Fruit fly (Drosophila melanogaster) whole organism, embryonic: Measurements from ENCODE around the gene CG7789.

Source experiments
- ATbp ChIP-seq: fragments of 200-800 bp; sonication (Bioruptor generic); optimal IDR thresholded peaks from 2 replicates; lab custom pipeline; 2017; ENCODE audit warnings: missing biosample characterization, mild to moderate bottlenecking, missing genetic modification characterization, missing genetic modification reagents
- CG10274 ChIP-seq: fragments of 200-800 bp; sonication (Bioruptor generic); optimal IDR thresholded peaks from 3 replicates; lab custom pipeline; 2017; ENCODE audit warnings: missing biosample characterization, mild to moderate bottlenecking, missing genetic modification characterization
- CG10654 ChIP-seq: fragments of 200-800 bp; sonication (Bioruptor generic); optimal IDR thresholded peaks from 2 replicates; lab custom pipeline; 2016; ENCODE audit warnings: missing biosample characterization, missing genetic modification characterization
- CG12236 ChIP-seq: fragments of 200-800 bp; sonication (Bioruptor generic); optimal IDR thresholded peaks from 2 replicates; lab custom pipeline; 2016; ENCODE audit warnings: missing biosample characterization, missing genetic modification characterization
- CG13624 ChIP-seq: fragments of 200-800 bp; sonication (Bioruptor generic); optimal IDR thresholded peaks from 2 replicates; lab custom pipeline; 2016; ENCODE audit warnings: missing biosample characterization, missing genetic modification characterization
- CG15269 ChIP-seq: fragments of 200-800 bp; sonication (Bioruptor generic); optimal IDR thresholded peaks from 2 replicates; lab custom pipeline; 2018; ENCODE audit warnings: missing biosample characterization, mild to moderate bottlenecking, missing genetic modification characterization, moderate library complexity
- CG15601 ChIP-seq: fragments of 200-800 bp; sonication (Bioruptor generic); optimal IDR thresholded peaks from 3 replicates; lab custom pipeline; 2019; ENCODE audit warnings: missing biosample characterization, mild to moderate bottlenecking, missing genetic modification characterization, moderate library complexity
- CG17328 ChIP-seq: fragments of 200-800 bp; sonication (Bioruptor generic); IDR thresholded peaks from 2 replicates; pipeline ENCODE4 v1.3.6; 2022; ENCODE audit warnings: missing biosample characterization, missing genetic modification characterization
- CG17361 ChIP-seq: fragments of 200-800 bp; sonication (Bioruptor generic); IDR thresholded peaks from 3 replicates; pipeline ENCODE4 v1.3.6; 2022; ENCODE audit warnings: missing biosample characterization, missing genetic modification characterization
- CG30020 ChIP-seq: fragments of 200-800 bp; optimal IDR thresholded peaks from 2 replicates; lab custom pipeline; 2019; ENCODE audit warnings: missing biosample characterization, mild to moderate bottlenecking, missing genetic modification characterization, moderate library complexity
- CG33213 ChIP-seq: fragments of 200-800 bp; sonication (Bioruptor generic); optimal IDR thresholded peaks from 3 replicates; lab custom pipeline; 2016; ENCODE audit warnings: missing biosample characterization, missing genetic modification characterization
- CG3407 ChIP-seq: fragments of 200-800 bp; sonication (Bioruptor generic); optimal IDR thresholded peaks from 2 replicates; lab custom pipeline; 2018; ENCODE audit warnings: missing biosample characterization, mild to moderate bottlenecking, missing genetic modification characterization
- CG34376 ChIP-seq: fragments of 200-800 bp; sonication (Bioruptor generic); optimal IDR thresholded peaks from 2 replicates; lab custom pipeline; 2018; ENCODE audit warnings: missing biosample characterization, mild to moderate bottlenecking, missing genetic modification characterization
- CG4820 ChIP-seq: fragments of 200-800 bp; sonication (Bioruptor generic); optimal IDR thresholded peaks from 3 replicates; lab custom pipeline; 2016; ENCODE audit warnings: missing biosample characterization, missing genetic modification characterization
- CG6791 ChIP-seq: fragments of 200-800 bp; sonication (Bioruptor generic); IDR thresholded peaks from 3 replicates; pipeline ENCODE4 v1.3.6; 2022; ENCODE audit warnings: missing biosample characterization, missing genetic modification characterization; ENCODE audit not compliant: partially characterized antibody
- CG8290 ChIP-seq, 3 experiments: fragments of 200-800 bp; sonication (Bioruptor generic); optimal IDR thresholded peaks; 2 replicates each; lab custom pipeline; 2016 to 2019; ENCODE audit warnings: missing biosample characterization in 3 of 3, missing genetic modification characterization in 3 of 3, mild to moderate bottlenecking in 2 of 3, moderate library complexity in 1 of 3
- CG8359 ChIP-seq: fragments of 200-800 bp; sonication (Bioruptor generic); optimal IDR thresholded peaks from 2 replicates; lab custom pipeline; 2017; ENCODE audit warnings: missing biosample characterization, mild to moderate bottlenecking, missing genetic modification characterization, borderline replicate concordance
- CG9817 ChIP-seq: fragments of 200-800 bp; sonication (Bioruptor generic); optimal IDR thresholded peaks from 2 replicates; lab custom pipeline; 2018; ENCODE audit warnings: missing biosample characterization, mild to moderate bottlenecking, missing genetic modification characterization, moderate library complexity
- CHES-1-like ChIP-seq: fragments of 200-800 bp; sonication (Bioruptor generic); optimal IDR thresholded peaks from 2 replicates; lab custom pipeline; 2016; ENCODE audit warnings: missing biosample characterization, missing genetic modification characterization
- Deaf1 ChIP-seq: fragments of 200-800 bp; optimal IDR thresholded peaks from 3 replicates; lab custom pipeline; 2019; ENCODE audit warnings: missing biosample characterization, mild to moderate bottlenecking, missing genetic modification characterization, moderate library complexity
- Doc3 ChIP-seq: fragments of 200-800 bp; sonication (Bioruptor generic); IDR thresholded peaks from 3 replicates; pipeline ENCODE4 v1.3.6; 2022; ENCODE audit warnings: missing biosample characterization, missing genetic modification characterization; ENCODE audit not compliant: partially characterized antibody
- Dref ChIP-seq: fragments of 200-800 bp; sonication (Bioruptor generic); IDR thresholded peaks from 2 replicates; pipeline ENCODE4 v1.3.6; 2022; ENCODE audit warnings: missing biosample characterization, missing genetic modification characterization
- Ets65A ChIP-seq: fragments of 200-800 bp; sonication (Bioruptor generic); peaks from one replicate; lab custom pipeline; 2016; ENCODE audit warnings: missing biosample characterization, missing genetic modification characterization
- Hsf ChIP-seq: fragments of 200-800 bp; sonication (Bioruptor generic); optimal IDR thresholded peaks from 3 replicates; lab custom pipeline; 2016; ENCODE audit warnings: missing biosample characterization, missing genetic modification characterization
- Lim3 ChIP-seq: fragments of 200-800 bp; sonication (Bioruptor generic); IDR thresholded peaks from 2 replicates; pipeline ENCODE4 v1.3.6; 2022; ENCODE audit warnings: missing biosample characterization, missing genetic modification characterization
- NFAT ChIP-seq: fragments of 200-800 bp; sonication (Bioruptor generic); IDR thresholded peaks from 2 replicates; pipeline ENCODE4 v1.3.6; 2022; ENCODE audit warnings: missing biosample characterization, missing genetic modification characterization
- Rfx ChIP-seq: fragments of 200-800 bp; sonication (Bioruptor generic); IDR thresholded peaks from 2 replicates; pipeline ENCODE4 v1.3.6; 2022; ENCODE audit warnings: missing biosample characterization, missing genetic modification characterization
- Trl ChIP-seq, 3 experiments: fragments of >200 bp in 2 of 3; fragments of 200-800 bp in 1 of 3; sonication (Bioruptor generic) in 1 of 3; optimal IDR thresholded peaks; 2 replicates in 1 of 3; 3 replicates in 2 of 3; lab custom pipeline; 2016 to 2017; ENCODE audit warnings: missing biosample characterization in 1 of 3, missing genetic modification characterization in 1 of 3
- ap ChIP-seq: fragments of 200-800 bp; sonication (Bioruptor generic); IDR thresholded peaks from 2 replicates; pipeline ENCODE4 v1.3.6; 2022; ENCODE audit warnings: missing biosample characterization, missing genetic modification characterization
- bab2 ChIP-seq: fragments of 200-800 bp; sonication (Bioruptor generic); optimal IDR thresholded peaks from 2 replicates; lab custom pipeline; 2016; ENCODE audit warnings: missing biosample characterization, missing genetic modification characterization
- chif ChIP-seq, 2 experiments: fragments of 200-800 bp; sonication (Bioruptor generic); optimal IDR thresholded peaks; 3 replicates each; lab custom pipeline; 2016; ENCODE audit warnings: missing biosample characterization in 2 of 2, missing genetic modification characterization in 2 of 2
- ci ChIP-seq: fragments of 200-800 bp; sonication (Bioruptor generic); IDR thresholded peaks from 3 replicates; pipeline ENCODE4 v1.3.6; 2022; ENCODE audit warnings: missing biosample characterization, missing genetic modification characterization
- corto ChIP-seq: fragments of 200-800 bp; sonication (Bioruptor generic); optimal IDR thresholded peaks from 2 replicates; lab custom pipeline; 2016; ENCODE audit warnings: missing biosample characterization, mild to moderate bottlenecking, missing genetic modification characterization, moderate library complexity
- crc ChIP-seq: fragments of 200-800 bp; sonication (Bioruptor generic); optimal IDR thresholded peaks from 2 replicates; lab custom pipeline; 2016; ENCODE audit warnings: missing biosample characterization, missing genetic modification characterization
- dan ChIP-seq: fragments of 200-800 bp; sonication (Bioruptor generic); IDR thresholded peaks from 2 replicates; pipeline ENCODE4 v1.3.6; 2022; ENCODE audit warnings: missing biosample characterization, missing genetic modification characterization
- dati ChIP-seq: fragments of 200-800 bp; sonication (Bioruptor generic); IDR thresholded peaks from 2 replicates; pipeline ENCODE4 v1.3.6; 2022; ENCODE audit warnings: missing biosample characterization, missing genetic modification characterization
- esg ChIP-seq: fragments of 200-800 bp; sonication (Bioruptor generic); conservative IDR thresholded peaks from 2 replicates; pipeline ENCODE4 v1.3.6; 2022; ENCODE audit warnings: missing biosample characterization, missing genetic modification characterization
- ewg ChIP-seq: fragments of 200-800 bp; sonication (Bioruptor generic); optimal IDR thresholded peaks from 3 replicates; lab custom pipeline; 2017; ENCODE audit warnings: mild to moderate bottlenecking, missing biosample characterization, missing genetic modification reagents, missing genetic modification characterization
- gem ChIP-seq: fragments of 200-800 bp; sonication (Bioruptor generic); optimal IDR thresholded peaks from 2 replicates; lab custom pipeline; 2019; ENCODE audit warnings: missing biosample characterization, mild to moderate bottlenecking, missing genetic modification characterization, moderate library complexity
- hbn ChIP-seq: fragments of 200-800 bp; sonication (Bioruptor generic); IDR thresholded peaks from 2 replicates; pipeline ENCODE4 v1.3.6; 2022; ENCODE audit warnings: missing biosample characterization, missing genetic modification characterization; ENCODE audit not compliant: partially characterized antibody
- jigr1 ChIP-seq: fragments of 200-800 bp; sonication (Bioruptor generic); IDR thresholded peaks from 3 replicates; pipeline ENCODE4 v1.3.6; 2022; ENCODE audit warnings: missing biosample characterization, missing genetic modification characterization
- luna ChIP-seq: fragments of 200-800 bp; sonication (Bioruptor generic); optimal IDR thresholded peaks from 2 replicates; lab custom pipeline; 2016; ENCODE audit warnings: missing biosample characterization, missing genetic modification characterization
- mirr ChIP-seq: fragments of 200-800 bp; sonication (Bioruptor generic); optimal IDR thresholded peaks from 3 replicates; lab custom pipeline; 2018; ENCODE audit warnings: missing biosample characterization, mild to moderate bottlenecking, missing genetic modification characterization
- schlank ChIP-seq: fragments of 200-800 bp; sonication (Bioruptor generic); optimal IDR thresholded peaks from 2 replicates; lab custom pipeline; 2018; ENCODE audit warnings: missing biosample characterization, mild to moderate bottlenecking, missing genetic modification characterization
- scrt ChIP-seq: fragments of 200-800 bp; sonication (Bioruptor generic); optimal IDR thresholded peaks from 2 replicates; lab custom pipeline; 2018; ENCODE audit warnings: missing biosample characterization, mild to moderate bottlenecking, missing genetic modification characterization, moderate library complexity
- slbo ChIP-seq: fragments of 200-800 bp; sonication (Bioruptor generic); IDR thresholded peaks from 2 replicates; pipeline ENCODE4 v1.3.6; 2022; ENCODE audit warnings: missing biosample characterization, missing genetic modification characterization
- so ChIP-seq: fragments of 200-800 bp; sonication (Bioruptor generic); IDR thresholded peaks from 3 replicates; pipeline ENCODE4 v1.3.6; 2022; ENCODE audit warnings: missing biosample characterization, missing genetic modification characterization
- unpg ChIP-seq: fragments of 200-800 bp; sonication (Bioruptor generic); optimal IDR thresholded peaks from 3 replicates; lab custom pipeline; 2018; ENCODE audit warnings: missing biosample characterization, mild to moderate bottlenecking, missing genetic modification characterization, moderate library complexity
- zen2 ChIP-seq: fragments of 200-800 bp; sonication (Bioruptor generic); IDR thresholded peaks from 3 replicates; pipeline ENCODE4 v1.3.6; 2022; ENCODE audit warnings: missing biosample characterization, missing genetic modification characterization; ENCODE audit not compliant: partially characterized antibody

CG7789 gene

DNA sequence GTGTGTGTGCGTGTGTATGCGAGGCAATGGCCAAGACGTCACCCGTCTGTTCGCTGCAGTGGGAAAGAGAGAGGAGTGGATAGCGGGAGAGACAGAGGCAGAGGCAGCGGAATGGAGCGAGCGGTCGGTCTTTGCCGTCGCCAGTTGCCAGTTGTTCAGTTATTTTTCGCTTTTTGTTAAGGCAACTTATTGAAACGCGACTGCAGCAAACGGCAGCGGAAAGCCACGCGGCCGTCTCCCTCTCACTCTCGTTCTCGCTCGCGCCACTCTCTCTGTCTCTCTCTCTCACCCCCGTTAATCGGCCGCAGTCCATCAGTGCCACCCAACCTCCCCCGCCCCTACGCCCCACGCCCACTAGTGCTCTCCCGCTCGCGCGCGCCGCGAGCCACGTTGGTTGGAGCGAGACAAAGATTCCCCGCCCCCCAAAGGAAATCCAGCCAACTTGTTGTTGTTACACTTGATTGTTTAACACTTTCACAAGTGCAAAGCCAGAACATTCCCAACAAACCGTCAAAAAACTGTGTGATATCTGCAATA, 30.1 kb upstream of the CG7789 start (continued):
- TF ChIP-seq CG6791 (GFP tag; lab: Robert Waterston, UW) (no peak; the same call in 2 of the 3 replicates), CG13624 (peak; percentile 21), unpg (GFP tag; lab: Kevin White, UChicago) (no peak), Trl (optimal IDR thresholded peaks at IDR 0.05; lab: Kevin White, UChicago) (peak; percentile 86 to 92), Trl (GFP tag; optimal IDR thresholded peaks at IDR 0.05; lab: Kevin White, UChicago) (peak; percentile 34), dan (GFP tag; lab: Robert Waterston, UW) (no peak), ci (GFP tag; lab: Robert Waterston, UW) (peak; percentile 80; the same call in 2 of the 3 replicates), CG8359 (no peak), CG15601 (peak; percentile 16), Dref (GFP tag; lab: Robert Waterston, UW) (no peak), CHES-1-like (GFP tag; lab: Kevin White, UChicago) (no peak), hbn (GFP tag; lab: Robert Waterston, UW) (peak; percentile 51), bab2 (no peak), chif (GFP tag; optimal IDR thresholded peaks at IDR 0.05; lab: Kevin White, UChicago) (no peak), zen2 (GFP tag; lab: Robert Waterston, UW) (peak; percentile 60; the same call in 2 of the 3 replicates), Hsf (GFP tag; lab: Kevin White, UChicago) (no peak), CG3407 (GFP tag; lab: Kevin White, UChicago) (no peak), so (GFP tag; lab: Robert Waterston, UW) (peak; percentile 65; the same call in 2 of the 3 replicates), CG10654 (no peak), CG30020 (no peak), CG4820 (GFP tag; lab: Kevin White, UChicago) (no peak), CG33213 (GFP tag; lab: Kevin White, UChicago) (no peak), jigr1 (GFP tag; lab: Robert Waterston, UW) (no peak), Doc3 (0 out of 3 replicates have a peak, but pooled peaks have one; percentile 35), CG12236 (no peak), Lim3 (GFP tag; lab: Robert Waterston, UW) (no peak), slbo (no peak; the same call in 1 of the 2 replicates), corto (no peak), esg (no peak), schlank (peak; percentile 1), crc (GFP tag; lab: Kevin White, UChicago) (no peak), CG8290 (GFP tag; optimal IDR thresholded peaks at IDR 0.05; lab: Kevin White, UChicago) (no peak), CG8290 (tag; optimal IDR thresholded peaks at IDR 0.05; lab: Kevin White, UChicago) (peak in 1 of 2 experiments; percentile 80), CG17361 (GFP tag; lab: Robert Waterston, UW) (no peak), Ets65A (no peak), luna (GFP tag; lab: Kevin White, UChicago) (no peak), ATbp (peak; percentile 10), CG10274 (GFP tag; lab: Kevin White, UChicago) (peak; percentile 39), ewg (GFP tag; lab: Kevin White, UChicago) (no peak), gem (tag; lab: Kevin White, UChicago) (no peak), CG9817 (no peak), Deaf1 (tag; lab: Kevin White, UChicago) (peak; percentile 63), ap (no peak), scrt (peak; percentile 80), Rfx (peak; percentile 22; the same call in 1 of the 2 replicates), CG17328 (peak; percentile 41; the same call in 1 of the 2 replicates), CG15269 (tag; lab: Kevin White, UChicago) (no peak), mirr (peak; percentile 42), NFAT (GFP tag; lab: Robert Waterston, UW) (peak; percentile 72), dati (GFP tag; lab: Robert Waterston, UW) (no peak), CG34376 (GFP tag; lab: Kevin White, UChicago) (peak; percentile 66)
